6 worm cellular contexts compared by ENCODE assay signal in the genomic region with DNA sequence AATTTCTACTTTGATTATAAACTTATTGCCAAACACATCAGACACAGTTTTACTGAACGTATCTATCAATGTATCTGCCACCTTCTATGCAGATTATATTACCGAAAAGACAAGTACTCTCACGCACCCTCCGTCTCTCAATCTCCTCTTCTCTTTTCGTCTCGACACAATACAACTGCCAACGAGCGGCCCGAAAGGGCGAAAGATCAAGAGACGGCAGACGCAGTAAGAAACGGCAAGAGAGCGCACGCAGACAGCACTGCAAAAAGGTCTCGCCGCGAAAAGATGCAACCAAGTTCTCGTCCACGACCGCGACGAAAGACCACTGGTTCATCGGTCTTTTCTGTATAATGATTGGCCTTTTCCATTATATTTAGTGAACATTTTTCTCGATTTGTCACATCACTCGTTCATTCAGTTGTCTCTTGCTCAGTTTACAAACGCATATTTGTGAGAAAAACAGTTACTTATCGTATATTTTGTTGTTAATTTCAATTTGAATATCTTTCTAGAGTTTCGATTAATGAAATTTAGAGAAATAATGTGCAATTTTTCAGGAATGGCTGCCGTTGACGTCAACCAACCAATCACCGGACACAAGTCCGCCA.
A peak's percentile ranks its signal among the peaks of the same experiment; 100 is the strongest.
TF ChIP-seq lines count a peak whose summit lies in the region.

A gene (plus strand): TSS at position 558 of the 608 bp plus-strand sequence.

TF ChIP-seq in whole organism, L1 larva, 84 proteins besides CTCF, POLR2A, EP300 and RAD21 (continued from another document and continues in another):
- TF ChIP-seq pag-3 (tag; optimal IDR thresholded peaks at IDR 0.05; lab: Kevin White, UChicago; ENCODE audit: borderline replicate concordance, insufficient read depth) (peak; percentile 76), skn-1 (tag; optimal IDR thresholded peaks at IDR 0.05; lab: Kevin White, UChicago) (peak; percentile 87), xbp-1 (tag; optimal IDR thresholded peaks at IDR 0.05; lab: Kevin White, UChicago) (peak; percentile 94), pqm-1 (tag; optimal IDR thresholded peaks at IDR 0.05; lab: Kevin White, UChicago) (no peak), nhr-85 (tag; lab: Kevin White, UChicago) (peak; percentile 96), unc-30 (tag; optimal IDR thresholded peaks at IDR 0.05; lab: Kevin White, UChicago) (no peak), ceh-82 (tag; optimal IDR thresholded peaks at IDR 0.05; lab: Kevin White, UChicago) (peak; percentile 81 to 96 (median 94)), C34B4.2 (tag; optimal IDR thresholded peaks at IDR 0.05; lab: Kevin White, UChicago) (no peak), nhr-28 (tag; optimal IDR thresholded peaks at IDR 0.05; lab: Kevin White, UChicago) (no peak), nhr-12 (tag; optimal IDR thresholded peaks at IDR 0.05; lab: Kevin White, UChicago) (no peak), hlh-4 (tag; optimal IDR thresholded peaks at IDR 0.05; lab: Kevin White, UChicago) (no peak), ceh-88 (GFP tag; IDR thresholded peaks at IDR 0.05; lab: Robert Waterston, UW) (peak; percentile 51; the same call in 1 of the 2 replicates), zip-4 (GFP tag; optimal IDR thresholded peaks at IDR 0.05; lab: Kevin White, UChicago) (peak; percentile 48), unc-62 (GFP tag; optimal IDR thresholded peaks at IDR 0.05; lab: Kevin White, UChicago) (no peak), ceh-63 (GFP tag; optimal IDR thresholded peaks at IDR 0.05; lab: Kevin White, UChicago) (no peak), fkh-10 (GFP tag; optimal IDR thresholded peaks at IDR 0.05; lab: Kevin White, UChicago) (peak; percentile 83), ets-5 (GFP tag; IDR thresholded peaks at IDR 0.05; lab: Robert Waterston, UW) (no peak), alr-1 (tag; optimal IDR thresholded peaks at IDR 0.05; lab: Kevin White, UChicago; ENCODE audit: borderline replicate concordance) (no peak), efl-3 (GFP tag; optimal IDR thresholded peaks at IDR 0.05; lab: Kevin White, UChicago) (no peak), sptf-1 (tag; optimal IDR thresholded peaks at IDR 0.05; lab: Kevin White, UChicago) (no peak)

TF ChIP-seq in whole organism, L2 larva, 48 proteins besides CTCF, POLR2A, EP300 and RAD21 (continued from another document):
- TF ChIP-seq ZK546.5 (tag; optimal IDR thresholded peaks at IDR 0.05; lab: Kevin White, UChicago), result peak; percentile 26
- no peak for TF ChIP-seq dmd-4 (tag; optimal IDR thresholded peaks at IDR 0.05; lab: Kevin White, UChicago)
- TF ChIP-seq ama-1 (optimal IDR thresholded peaks at IDR 0.05; lab: Kevin White, UChicago), result peak; percentile 64
- no peak for TF ChIP-seq alr-1 (tag; optimal IDR thresholded peaks at IDR 0.05; lab: Kevin White, UChicago)
- TF ChIP-seq nhr-21 (tag; optimal IDR thresholded peaks at IDR 0.05; lab: Kevin White, UChicago), result peak; percentile 91
- TF ChIP-seq C34F6.9 (tag; optimal IDR thresholded peaks at IDR 0.05; lab: Kevin White, UChicago), result peak; percentile 95
- TF ChIP-seq Y55F3AM.14 (GFP tag; optimal IDR thresholded peaks at IDR 0.05; lab: Kevin White, UChicago), result no peak
- TF ChIP-seq lin-13 (GFP tag; optimal IDR thresholded peaks at IDR 0.05; lab: Kevin White, UChicago), result peak; percentile 90
- TF ChIP-seq nhr-12 (tag; optimal IDR thresholded peaks at IDR 0.05; lab: Kevin White, UChicago), result no peak
- TF ChIP-seq lin-39 (tag; optimal IDR thresholded peaks at IDR 0.05; lab: Kevin White, UChicago), result no peak
- peak; percentile 93 for TF ChIP-seq unc-55 (GFP tag; optimal IDR thresholded peaks at IDR 0.05; lab: Kevin White, UChicago)
- peak; percentile 86 for TF ChIP-seq lin-11 (tag; optimal IDR thresholded peaks at IDR 0.05; lab: Kevin White, UChicago)
- TF ChIP-seq snpc-4 (tag; optimal IDR thresholded peaks at IDR 0.05; lab: Kevin White, UChicago), result peak; percentile 66
- peak; percentile 48 for TF ChIP-seq nhr-10 (tag; optimal IDR thresholded peaks at IDR 0.05; lab: Kevin White, UChicago)
- TF ChIP-seq elt-1 (tag; optimal IDR thresholded peaks at IDR 0.05; lab: Kevin White, UChicago), result no peak
- TF ChIP-seq unc-39 (tag; optimal IDR thresholded peaks at IDR 0.05; lab: Kevin White, UChicago), result no peak
- no peak for TF ChIP-seq aly-2 (tag; optimal IDR thresholded peaks at IDR 0.05; lab: Kevin White, UChicago)
- peak; percentile 91 for TF ChIP-seq nhr-25 (tag; optimal IDR thresholded peaks at IDR 0.05; lab: Kevin White, UChicago)
- TF ChIP-seq blmp-1 (tag; optimal IDR thresholded peaks at IDR 0.05; lab: Kevin White, UChicago; ENCODE audit: insufficient read depth), result peak; percentile 56
- peak; percentile 17 for TF ChIP-seq nhr-77 (tag; optimal IDR thresholded peaks at IDR 0.05; lab: Kevin White, UChicago)

TF ChIP-seq in whole organism, L3 larva, 47 proteins besides CTCF, POLR2A, EP300 and RAD21 (continued from another document):
- TF ChIP-seq skn-1 (tag; optimal IDR thresholded peaks at IDR 0.05; lab: Kevin White, UChicago), result peak; percentile 68
- TF ChIP-seq nhr-11 (tag; optimal IDR thresholded peaks at IDR 0.05; lab: Kevin White, UChicago), result peak; percentile 54
- TF ChIP-seq fkh-10 (GFP tag; optimal IDR thresholded peaks at IDR 0.05; lab: Kevin White, UChicago), result peak; percentile 59
- no peak for TF ChIP-seq fos-1 (tag; optimal IDR thresholded peaks at IDR 0.05; lab: Kevin White, UChicago)
- no peak for TF ChIP-seq sea-2 (GFP tag; optimal IDR thresholded peaks at IDR 0.05; lab: Kevin White, UChicago)
- TF ChIP-seq lin-39 (tag; optimal IDR thresholded peaks at IDR 0.05; lab: Kevin White, UChicago), result peak; percentile 89
- peak; percentile 93 for TF ChIP-seq jun-1 (tag; optimal IDR thresholded peaks at IDR 0.05; lab: Kevin White, UChicago)
- peak; percentile 74 for TF ChIP-seq snpc-4 (tag; optimal IDR thresholded peaks at IDR 0.05; lab: Kevin White, UChicago)
- peak; percentile 94 for TF ChIP-seq nfya-1 (tag; optimal IDR thresholded peaks at IDR 0.05; lab: Kevin White, UChicago; ENCODE audit: insufficient read depth)
- TF ChIP-seq nhr-28 (tag; optimal IDR thresholded peaks at IDR 0.05; lab: Kevin White, UChicago), result no peak
- no peak for TF ChIP-seq elt-1 (tag; optimal IDR thresholded peaks at IDR 0.05; lab: Kevin White, UChicago)
- peak; percentile 33 for TF ChIP-seq ztf-4 (tag; optimal IDR thresholded peaks at IDR 0.05; lab: Kevin White, UChicago)
- peak; percentile 7 for TF ChIP-seq unc-62 (GFP tag; optimal IDR thresholded peaks at IDR 0.05; lab: Kevin White, UChicago)
- no peak for TF ChIP-seq aly-2 (tag; optimal IDR thresholded peaks at IDR 0.05; lab: Kevin White, UChicago)
- peak; percentile 86 for TF ChIP-seq nhr-43 (tag; optimal IDR thresholded peaks at IDR 0.05; lab: Kevin White, UChicago; ENCODE audit: poor library complexity, severe bottlenecking)
- TF ChIP-seq pha-4 (tag; optimal IDR thresholded peaks at IDR 0.05; lab: Kevin White, UChicago), result peak; percentile 93
- peak; percentile 71 for TF ChIP-seq R02D3.7 (tag; optimal IDR thresholded peaks at IDR 0.05; lab: Kevin White, UChicago)
TF ChIP-seq in whole organism, L3 larva: peak in this region for 29.

TF ChIP-seq in whole organism, L4 larva, 104 proteins besides CTCF, POLR2A, EP300 and RAD21 (continued from another document and continues in another):
- TF ChIP-seq ceh-62 (tag; optimal IDR thresholded peaks at IDR 0.05; lab: Kevin White, UChicago) (no peak), dpl-1 (GFP tag; optimal IDR thresholded peaks at IDR 0.05; lab: Kevin White, UChicago) (peak; percentile 72), R02D3.7 (tag; optimal IDR thresholded peaks at IDR 0.05; lab: Kevin White, UChicago) (no peak), ceh-20 (GFP tag; IDR thresholded peaks at IDR 0.05; lab: Robert Waterston, UW) (peak; percentile 61), egl-43 (GFP tag; IDR thresholded peaks at IDR 0.05; lab: Robert Waterston, UW) (peak; percentile 87), unc-62 (GFP tag; optimal IDR thresholded peaks at IDR 0.05 in 1 of 2; lab: Kevin White, UChicago) (peak in 1 of 2 experiments; percentile 99), unc-62 (tag; optimal IDR thresholded peaks at IDR 0.05; lab: Kevin White, UChicago) (no peak), F10B5.3 (tag; optimal IDR thresholded peaks at IDR 0.05; lab: Kevin White, UChicago) (no peak), fos-1 (tag; optimal IDR thresholded peaks at IDR 0.05; lab: Kevin White, UChicago) (no peak), Y5F2A.4 (GFP tag; optimal IDR thresholded peaks at IDR 0.05; lab: Kevin White, UChicago) (no peak), nhr-10 (tag; optimal IDR thresholded peaks at IDR 0.05; lab: Kevin White, UChicago) (peak; percentile 73), dmd-9 (GFP tag; IDR thresholded peaks at IDR 0.05; lab: Robert Waterston, UW) (peak; percentile 55; the same call in 1 of the 2 replicates), F49E8.2 (tag; optimal IDR thresholded peaks at IDR 0.05; lab: Kevin White, UChicago; ENCODE audit: borderline replicate concordance) (no peak), nhr-42 (GFP tag; IDR thresholded peaks at IDR 0.05; lab: Robert Waterston, UW) (peak; percentile 66), zfp-2 (tag; optimal IDR thresholded peaks at IDR 0.05; lab: Kevin White, UChicago) (peak; percentile 42), nhr-237 (tag; optimal IDR thresholded peaks at IDR 0.05; lab: Kevin White, UChicago) (no peak), mdt-29 (GFP tag; IDR thresholded peaks at IDR 0.05; lab: Robert Waterston, UW) (no peak), F37D6.2 (tag; optimal IDR thresholded peaks at IDR 0.05; lab: Kevin White, UChicago) (peak; percentile 61), nhr-41 (GFP tag; IDR thresholded peaks at IDR 0.05; lab: Robert Waterston, UW) (0 out of 2 replicates have a peak, but pooled peaks have one; percentile 51), ceh-32 (tag; optimal IDR thresholded peaks at IDR 0.05; lab: Kevin White, UChicago; ENCODE audit: poor library complexity) (no peak), dmd-8 (GFP tag; IDR thresholded peaks at IDR 0.05; lab: Robert Waterston, UW) (0 out of 2 replicates have a peak, but pooled peaks have one; percentile 43), set-16 (GFP tag; IDR thresholded peaks at IDR 0.05; lab: Robert Waterston, UW) (peak; percentile 77), egl-27 (tag; optimal IDR thresholded peaks at IDR 0.05; lab: Kevin White, UChicago) (no peak), ZK337.2 (GFP tag; IDR thresholded peaks at IDR 0.05; lab: Robert Waterston, UW) (no peak)

TF ChIP-seq in whole organism, late embryonic, 69 proteins besides CTCF, POLR2A, EP300 and RAD21 (continued from another document and continues in another):
- TF ChIP-seq T23F11.4 (GFP tag; optimal IDR thresholded peaks at IDR 0.05; lab: Kevin White, UChicago), result no peak
- TF ChIP-seq hlh-8 (tag; optimal IDR thresholded peaks at IDR 0.05; lab: Kevin White, UChicago), result no peak
- peak; percentile 76 for TF ChIP-seq pax-1 (tag; optimal IDR thresholded peaks at IDR 0.05; lab: Kevin White, UChicago)
- no peak for TF ChIP-seq che-1 (tag; optimal IDR thresholded peaks at IDR 0.05; lab: Kevin White, UChicago)
- TF ChIP-seq hlh-30 (tag; optimal IDR thresholded peaks at IDR 0.05; lab: Kevin White, UChicago; ENCODE audit: insufficient read depth), result peak; percentile 51
- TF ChIP-seq sox-4 (tag; optimal IDR thresholded peaks at IDR 0.05; lab: Kevin White, UChicago), result no peak
- no peak for TF ChIP-seq ceh-22 (tag; optimal IDR thresholded peaks at IDR 0.05; lab: Kevin White, UChicago)
- no peak for TF ChIP-seq C38D4.7 (GFP tag; optimal IDR thresholded peaks at IDR 0.05; lab: Kevin White, UChicago)
- TF ChIP-seq eyg-1 (tag; optimal IDR thresholded peaks at IDR 0.05; lab: Kevin White, UChicago), result no peak
- no peak for TF ChIP-seq K02D7.2 (tag; optimal IDR thresholded peaks at IDR 0.05; lab: Kevin White, UChicago)
- TF ChIP-seq ceh-9 (tag; optimal IDR thresholded peaks at IDR 0.05; lab: Kevin White, UChicago), result no peak
- no peak for TF ChIP-seq npax-4 (tag; optimal IDR thresholded peaks at IDR 0.05; lab: Kevin White, UChicago)
- TF ChIP-seq hlh-13 (GFP tag; optimal IDR thresholded peaks at IDR 0.05; lab: Kevin White, UChicago), result no peak
- TF ChIP-seq pqm-1 (tag; optimal IDR thresholded peaks at IDR 0.05; lab: Kevin White, UChicago), result no peak
- no peak for TF ChIP-seq ceh-45 (GFP tag; IDR thresholded peaks at IDR 0.05; lab: Robert Waterston, UW)
- peak; percentile 82 for TF ChIP-seq sdc-2 (tag; optimal IDR thresholded peaks at IDR 0.05; lab: Kevin White, UChicago)
- TF ChIP-seq unc-3 (GFP tag; conservative IDR thresholded peaks at IDR 0.05; lab: Robert Waterston, UW), result no peak
- TF ChIP-seq unc-3 (tag; optimal IDR thresholded peaks at IDR 0.05; lab: Kevin White, UChicago), result no peak
- TF ChIP-seq dmd-4 (tag; optimal IDR thresholded peaks at IDR 0.05; lab: Kevin White, UChicago; ENCODE audit: borderline replicate concordance), result peak; percentile 50
- no peak for TF ChIP-seq ceh-24 (tag; optimal IDR thresholded peaks at IDR 0.05; lab: Kevin White, UChicago)
- TF ChIP-seq unc-55 (GFP tag; optimal IDR thresholded peaks at IDR 0.05; lab: Kevin White, UChicago), result peak; percentile 66
- TF ChIP-seq C08G9.2 (tag; optimal IDR thresholded peaks at IDR 0.05; lab: Kevin White, UChicago), result no peak
- TF ChIP-seq pros-1 (tag; optimal IDR thresholded peaks at IDR 0.05; lab: Kevin White, UChicago), result peak; percentile 76
- TF ChIP-seq ceh-6 (GFP tag; optimal IDR thresholded peaks at IDR 0.05; lab: Kevin White, UChicago), result no peak
- TF ChIP-seq K09A11.1 (tag; optimal IDR thresholded peaks at IDR 0.05; lab: Kevin White, UChicago; ENCODE audit: insufficient read depth), result no peak
- TF ChIP-seq sox-2 (GFP tag; IDR thresholded peaks at IDR 0.05; lab: Robert Waterston, UW), result peak; percentile 32; the same call in 1 of the 2 replicates

TF ChIP-seq in whole organism, young adult, 124 proteins besides CTCF, POLR2A, EP300 and RAD21 (continued from another document):
- TF ChIP-seq ztf-26 (tag; optimal IDR thresholded peaks at IDR 0.05; lab: Kevin White, UChicago) (peak; percentile 77), lin-26 (GFP tag; IDR thresholded peaks at IDR 0.05; lab: Robert Waterston, UW) (0 out of 2 replicates have a peak, but pooled peaks have one; percentile 57), D2030.7 (GFP tag; IDR thresholded peaks at IDR 0.05; lab: Robert Waterston, UW) (no peak), lir-1 (GFP tag; conservative IDR thresholded peaks at IDR 0.05; lab: Robert Waterston, UW) (peak; percentile 53; the same call in 1 of the 2 replicates), Y67H2A.10 (GFP tag; conservative IDR thresholded peaks at IDR 0.05; lab: Robert Waterston, UW) (peak; percentile 80), K12H6.12 (tag; optimal IDR thresholded peaks at IDR 0.05; lab: Kevin White, UChicago) (peak; percentile 69), hlh-12 (tag; optimal IDR thresholded peaks at IDR 0.05; lab: Kevin White, UChicago) (no peak), egl-18 (GFP tag; IDR thresholded peaks at IDR 0.05; lab: Robert Waterston, UW) (no peak), dox-1 (GFP tag; IDR thresholded peaks at IDR 0.05; lab: Robert Waterston, UW) (peak; percentile 88), hlh-26 (GFP tag; conservative IDR thresholded peaks at IDR 0.05; lab: Robert Waterston, UW) (no peak), mxl-1 (tag; optimal IDR thresholded peaks at IDR 0.05; lab: Kevin White, UChicago) (no peak), ekl-4 (GFP tag; IDR thresholded peaks at IDR 0.05; lab: Robert Waterston, UW) (peak; percentile 91), C17E4.6 (GFP tag; IDR thresholded peaks at IDR 0.05; lab: Robert Waterston, UW) (0 out of 2 replicates have a peak, but pooled peaks have one; percentile 12), F57A8.1 (GFP tag; optimal IDR thresholded peaks at IDR 0.05; lab: Kevin White, UChicago) (peak; percentile 28), ceh-40 (GFP tag; IDR thresholded peaks at IDR 0.05; lab: Robert Waterston, UW) (no peak), repo-1 (tag; optimal IDR thresholded peaks at IDR 0.05; lab: Kevin White, UChicago) (peak; percentile 70), akir-1 (GFP tag; optimal IDR thresholded peaks at IDR 0.05; lab: Kevin White, UChicago) (peak; percentile 55), Y53F4B.3 (GFP tag; IDR thresholded peaks at IDR 0.05; lab: Robert Waterston, UW) (no peak), efl-1 (GFP tag; optimal IDR thresholded peaks at IDR 0.05; lab: Kevin White, UChicago) (peak; percentile 16), ets-4 (GFP tag; optimal IDR thresholded peaks at IDR 0.05; lab: Kevin White, UChicago) (peak; percentile 52), F23B12.7 (tag; optimal IDR thresholded peaks at IDR 0.05; lab: Kevin White, UChicago; ENCODE audit: insufficient read depth) (peak; percentile 50), unc-62 (GFP tag; optimal IDR thresholded peaks at IDR 0.05; lab: Kevin White, UChicago) (peak; percentile 66), him-1 (tag; optimal IDR thresholded peaks at IDR 0.05; lab: Kevin White, UChicago) (no peak), ceh-27 (GFP tag; optimal IDR thresholded peaks at IDR 0.05; lab: Kevin White, UChicago) (peak; percentile 89), rpc-1 (optimal IDR thresholded peaks at IDR 0.05; lab: Kevin White, UChicago) (no peak), rpc-1 (tag; optimal IDR thresholded peaks at IDR 0.05; lab: Kevin White, UChicago) (no peak), aptf-2 (GFP tag; conservative IDR thresholded peaks at IDR 0.05; lab: Robert Waterston, UW) (no peak)
